Worm (Caenorhabditis elegans) whole organism, late embryonic: ENCODE data around the gene C29F5.1.

Experiments used
- C08G9.2 ChIP-seq: sonication (generic microtip); optimal IDR thresholded peaks from 2 replicates; lab custom pipeline; 2016; ENCODE audit warnings: mild to moderate bottlenecking, missing genetic modification characterization, moderate library complexity, missing compliant biosample characterization
- K02D7.2 ChIP-seq: sonication (generic microtip); optimal IDR thresholded peaks from 2 replicates; lab custom pipeline; 2017; ENCODE audit warnings: mild to moderate bottlenecking, missing genetic modification characterization, missing compliant biosample characterization
- T23F11.4 ChIP-seq: fragments of 200-800 bp; sonication (Bioruptor generic); optimal IDR thresholded peaks from 2 replicates; lab custom pipeline; 2018; ENCODE audit warnings: mild to moderate bottlenecking, missing genetic modification characterization, missing compliant biosample characterization
- ama-1 ChIP-seq: fragments of 150-350 bp; optimal IDR thresholded peaks from 2 replicates; lab custom pipeline; 2014
- ceh-2 ChIP-seq: sonication (generic microtip); optimal IDR thresholded peaks from 2 replicates; lab custom pipeline; 2016; ENCODE audit warnings: missing genotype, missing genetic modification characterization, missing compliant biosample characterization
- ceh-22 ChIP-seq: sonication (generic microtip); optimal IDR thresholded peaks from 2 replicates; lab custom pipeline; 2017; ENCODE audit warnings: missing biosample characterization, missing genetic modification characterization
- ceh-31 ChIP-seq: sonication (generic microtip); optimal IDR thresholded peaks from 2 replicates; lab custom pipeline; 2016; ENCODE audit warnings: missing genetic modification characterization, missing compliant biosample characterization
- ceh-34 ChIP-seq: sonication (generic microtip); optimal IDR thresholded peaks from 2 replicates; lab custom pipeline; 2016; ENCODE audit warnings: mild to moderate bottlenecking, missing genetic modification characterization, missing compliant biosample characterization
- ceh-48 ChIP-seq: sonication (generic microtip); optimal IDR thresholded peaks from 2 replicates; lab custom pipeline; 2016; ENCODE audit warnings: missing genetic modification characterization, inconsistent platforms, missing compliant biosample characterization
- che-1 ChIP-seq: sonication (generic microtip); optimal IDR thresholded peaks from 2 replicates; lab custom pipeline; 2016; ENCODE audit warnings: mild to moderate bottlenecking, missing genetic modification characterization, missing compliant biosample characterization
- dve-1 ChIP-seq: sonication (generic microtip); optimal IDR thresholded peaks from 2 replicates; lab custom pipeline; 2017; ENCODE audit warnings: antibody characterized with exemption, mild to moderate bottlenecking, missing genetic modification characterization, missing compliant biosample characterization
- ets-4 ChIP-seq: sonication (generic microtip); optimal IDR thresholded peaks from 2 replicates; lab custom pipeline; 2016; ENCODE audit warnings: missing genetic modification characterization, missing compliant biosample characterization
- eyg-1 ChIP-seq: sonication (generic microtip); optimal IDR thresholded peaks from 2 replicates; lab custom pipeline; 2016; ENCODE audit warnings: missing genotype, missing genetic modification characterization, missing compliant biosample characterization
- fax-1 ChIP-seq: sonication (generic microtip); optimal IDR thresholded peaks from 2 replicates; lab custom pipeline; 2016; ENCODE audit warnings: missing genotype, missing genetic modification characterization, missing compliant biosample characterization
- fkh-10 ChIP-seq: fragments of 150-350 bp; optimal IDR thresholded peaks from 2 replicates; lab custom pipeline; 2014; ENCODE audit warnings: missing biosample characterization, missing genetic modification reagents, missing genetic modification characterization
- gmeb-2 ChIP-seq: sonication (generic microtip); optimal IDR thresholded peaks from 2 replicates; lab custom pipeline; 2016; ENCODE audit warnings: missing genetic modification characterization, inconsistent platforms, missing compliant biosample characterization
- hlh-13 ChIP-seq: fragments of 200-800 bp; sonication (Bioruptor generic); optimal IDR thresholded peaks from 2 replicates; lab custom pipeline; 2018; ENCODE audit warnings: mild to moderate bottlenecking, missing genetic modification characterization, missing compliant biosample characterization
- hlh-15 ChIP-seq: sonication (generic microtip); optimal IDR thresholded peaks from 2 replicates; lab custom pipeline; 2016; ENCODE audit warnings: missing genetic modification characterization, missing compliant biosample characterization
- hlh-30 ChIP-seq: sonication (generic microtip); optimal IDR thresholded peaks from 2 replicates; lab custom pipeline; 2017; ENCODE audit warnings: antibody characterized with exemption, missing genetic modification characterization, missing compliant biosample characterization; ENCODE audit not compliant: insufficient read depth
- hlh-6 ChIP-seq: sonication (generic microtip); optimal IDR thresholded peaks from 2 replicates; lab custom pipeline; 2016; ENCODE audit warnings: missing genotype, missing genetic modification characterization, missing compliant biosample characterization
- lim-6 ChIP-seq: sonication (generic microtip); optimal IDR thresholded peaks from 2 replicates; lab custom pipeline; 2016; ENCODE audit warnings: missing genetic modification characterization, missing compliant biosample characterization
- lin-11 ChIP-seq: fragments of 200-800 bp; sonication (Bioruptor generic); optimal IDR thresholded peaks from 2 replicates; lab custom pipeline; 2018; ENCODE audit warnings: mild to moderate bottlenecking, missing genetic modification characterization, missing compliant biosample characterization
- nfya-1 ChIP-seq: sonication (generic microtip); optimal IDR thresholded peaks from 2 replicates; lab custom pipeline; 2017; ENCODE audit warnings: missing genetic modification characterization, mild to moderate bottlenecking, missing compliant biosample characterization, antibody characterized with exemption, moderate library complexity
- pag-3 ChIP-seq: sonication (generic microtip); optimal IDR thresholded peaks from 2 replicates; lab custom pipeline; 2016; ENCODE audit warnings: missing compliant biosample characterization, missing genetic modification characterization, borderline replicate concordance
- pha-2 ChIP-seq: sonication (generic microtip); optimal IDR thresholded peaks from 2 replicates; lab custom pipeline; 2017; ENCODE audit warnings: mild to moderate bottlenecking, missing genetic modification characterization, missing compliant biosample characterization
- pha-4 ChIP-seq: fragments of 150-350 bp; optimal IDR thresholded peaks from 2 replicates; lab custom pipeline; 2018; ENCODE audit warnings: missing biosample characterization, missing genetic modification reagents, missing genetic modification characterization
- pros-1 ChIP-seq: fragments of 150-350 bp; optimal IDR thresholded peaks from 2 replicates; lab custom pipeline; 2014; ENCODE audit warnings: missing biosample characterization, missing genetic modification reagents, missing genetic modification characterization
- ref-2 ChIP-seq: sonication (generic microtip); optimal IDR thresholded peaks from 2 replicates; lab custom pipeline; 2016; ENCODE audit warnings: missing genetic modification characterization, missing compliant biosample characterization
- rnt-1 ChIP-seq: sonication (generic microtip); optimal IDR thresholded peaks from 2 replicates; lab custom pipeline; 2016; ENCODE audit warnings: missing genetic modification characterization, missing compliant biosample characterization
- sdc-2 ChIP-seq: sonication (generic microtip); optimal IDR thresholded peaks from 2 replicates; lab custom pipeline; 2016; ENCODE audit warnings: missing genotype, missing genetic modification characterization, missing compliant biosample characterization
- sox-4 ChIP-seq: sonication (generic microtip); optimal IDR thresholded peaks from 2 replicates; lab custom pipeline; 2017; ENCODE audit warnings: mild to moderate bottlenecking, missing genetic modification characterization, inconsistent platforms, missing compliant biosample characterization
- tbx-2 ChIP-seq: sonication (generic microtip); optimal IDR thresholded peaks from 2 replicates; lab custom pipeline; 2016; ENCODE audit warnings: missing genetic modification characterization, missing compliant biosample characterization
- tbx-7 ChIP-seq: sonication (generic microtip); optimal IDR thresholded peaks from 2 replicates; lab custom pipeline; 2016; ENCODE audit warnings: missing genotype, missing genetic modification characterization, missing compliant biosample characterization
- ttx-3 ChIP-seq: sonication (generic microtip); optimal IDR thresholded peaks from 2 replicates; lab custom pipeline; 2016; ENCODE audit warnings: missing genetic modification reagents, missing genetic modification characterization, missing compliant biosample characterization
- unc-55 ChIP-seq: sonication (generic microtip); optimal IDR thresholded peaks from 2 replicates; lab custom pipeline; 2017; ENCODE audit warnings: missing biosample characterization, missing genetic modification reagents, missing genetic modification characterization
- unc-86 ChIP-seq: sonication (generic microtip); optimal IDR thresholded peaks from 2 replicates; lab custom pipeline; 2016; ENCODE audit warnings: missing genetic modification characterization, missing compliant biosample characterization
- ztf-16 ChIP-seq: sonication (generic microtip); optimal IDR thresholded peaks from 2 replicates; lab custom pipeline; 2017; ENCODE audit warnings: missing genetic modification characterization, missing compliant biosample characterization

The C29F5.1 gene

DNA sequence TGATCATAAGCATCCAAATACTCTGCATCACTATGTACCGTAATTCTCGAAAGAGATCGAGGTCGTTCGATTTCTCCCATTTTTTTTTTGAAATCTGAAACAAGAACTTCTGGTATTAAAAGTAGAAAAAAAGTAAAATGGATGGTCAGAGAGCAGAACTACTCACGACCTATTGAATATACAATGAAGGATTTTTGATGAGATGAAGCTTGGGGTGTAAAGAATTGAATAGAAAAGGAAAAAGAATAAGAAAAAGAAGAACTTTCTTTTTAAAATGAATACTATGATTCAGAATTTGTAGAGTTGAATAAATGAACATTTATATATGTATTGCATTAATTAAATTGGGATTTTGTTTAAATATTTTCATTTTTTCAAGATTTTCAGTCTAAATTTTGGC lies 30.6 kb downstream of the C29F5.1 start, which contains the start of gene ttc-39B:
Gene ttc-39B, minus strand, starts transcription at position 101 of the 400 bp plus-strand sequence.
- no peak for TF ChIP-seq ama-1 (lab: Kevin White, UChicago)
- TF ChIP-seq rnt-1 (tag; lab: Kevin White, UChicago), result no peak
- no peak for TF ChIP-seq fkh-10
- no peak for TF ChIP-seq unc-86 (tag; lab: Kevin White, UChicago)
- no peak for TF ChIP-seq tbx-2 (tag; lab: Kevin White, UChicago)
- no peak for TF ChIP-seq ceh-34
- TF ChIP-seq tbx-7 (tag; lab: Kevin White, UChicago), result no peak
- TF ChIP-seq sdc-2 (tag; lab: Kevin White, UChicago), result no peak
- TF ChIP-seq T23F11.4 (GFP tag; lab: Kevin White, UChicago), result no peak
- TF ChIP-seq pha-4 (tag; lab: Kevin White, UChicago), result no peak
- TF ChIP-seq ceh-2, result no peak
- no peak for TF ChIP-seq ttx-3

DNA sequence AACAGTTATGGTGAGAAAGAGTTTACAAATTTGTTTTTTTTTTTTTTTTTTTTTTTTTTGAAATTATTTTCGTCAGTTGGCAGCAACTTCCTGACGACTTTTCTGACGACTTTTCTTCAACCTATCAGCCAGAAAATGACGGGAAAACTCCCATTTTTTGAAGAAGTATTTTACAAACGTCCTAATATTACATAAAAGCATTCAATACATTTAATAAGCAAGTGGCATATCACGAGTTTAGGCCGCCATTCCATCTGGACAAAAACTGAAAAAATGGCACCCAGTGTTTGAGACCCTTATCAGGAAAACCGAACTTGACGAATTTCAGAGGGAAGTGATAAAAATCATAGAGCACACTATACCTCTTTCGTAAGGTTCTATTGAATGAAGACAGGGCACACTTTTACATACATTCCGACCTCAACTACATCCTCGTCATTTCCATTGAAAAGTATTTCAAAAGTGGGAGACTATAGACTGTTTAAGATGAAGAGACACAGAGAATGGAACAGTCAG lies 31.5 kb downstream of the C29F5.1 start:
- TF ChIP-seq pros-1 (tag; lab: Kevin White, UChicago) (no peak), gmeb-2 (tag; lab: Kevin White, UChicago) (no peak), ceh-31 (tag; lab: Kevin White, UChicago) (no peak), pha-2 (tag; lab: Kevin White, UChicago) (no peak), lim-6 (tag; lab: Kevin White, UChicago) (no peak), unc-55 (no peak), sdc-2 (tag; lab: Kevin White, UChicago) (no peak), fax-1 (tag; lab: Kevin White, UChicago) (no peak), sox-4 (tag; lab: Kevin White, UChicago) (no peak), hlh-30 (tag; lab: Kevin White, UChicago) (no peak), ets-4 (tag; lab: Kevin White, UChicago) (no peak), C08G9.2 (tag; lab: Kevin White, UChicago) (no peak), pag-3 (tag; lab: Kevin White, UChicago) (no peak), eyg-1 (tag; lab: Kevin White, UChicago) (no peak), ref-2 (no peak)

DNA sequence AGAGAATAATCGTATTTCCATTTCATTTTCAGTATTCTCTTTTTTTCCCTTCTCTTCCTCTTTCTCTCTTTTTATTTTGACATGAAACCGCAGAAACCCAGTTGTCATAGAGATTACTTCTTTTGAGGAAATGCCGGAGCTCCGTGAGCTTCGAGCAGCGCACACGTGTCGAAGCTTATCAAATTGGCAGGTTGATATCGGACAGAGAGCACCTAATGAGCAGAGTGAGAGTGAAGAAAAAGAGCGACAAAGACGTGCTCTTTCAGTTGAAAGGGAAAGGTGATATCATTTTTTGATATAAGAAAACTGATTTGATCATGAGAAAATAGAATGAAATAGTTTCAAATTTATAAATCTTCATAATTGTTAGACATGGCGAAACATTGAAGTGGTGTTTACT lies 32.0 kb downstream of the C29F5.1 start, which contains the start of gene C32D5.14:
Gene C32D5.14, plus strand, starts transcription at position 131 of the 400 bp plus-strand sequence.
- TF ChIP-seq ceh-31 (tag; lab: Kevin White, UChicago), result no peak
- TF ChIP-seq tbx-7 (tag; lab: Kevin White, UChicago), result no peak
- no peak for TF ChIP-seq T23F11.4 (GFP tag; lab: Kevin White, UChicago)
- TF ChIP-seq K02D7.2, result no peak
- no peak for TF ChIP-seq nfya-1
- TF ChIP-seq ceh-22, result no peak
- TF ChIP-seq hlh-15 (tag; lab: Kevin White, UChicago), result no peak
- TF ChIP-seq ceh-48 (tag; lab: Kevin White, UChicago), result no peak
- no peak for TF ChIP-seq che-1
- TF ChIP-seq rnt-1 (tag; lab: Kevin White, UChicago), result no peak
- no peak for TF ChIP-seq pha-4 (tag; lab: Kevin White, UChicago)
- no peak for TF ChIP-seq hlh-6 (tag; lab: Kevin White, UChicago)
- no peak for TF ChIP-seq ztf-16 (tag; lab: Kevin White, UChicago)
- no peak for TF ChIP-seq lin-11 (tag; lab: Kevin White, UChicago)
- no peak for TF ChIP-seq dve-1
- no peak for TF ChIP-seq unc-86 (tag; lab: Kevin White, UChicago)
- TF ChIP-seq hlh-13 (GFP tag; lab: Kevin White, UChicago), result no peak
- TF ChIP-seq eyg-1 (tag; lab: Kevin White, UChicago), result no peak

DNA sequence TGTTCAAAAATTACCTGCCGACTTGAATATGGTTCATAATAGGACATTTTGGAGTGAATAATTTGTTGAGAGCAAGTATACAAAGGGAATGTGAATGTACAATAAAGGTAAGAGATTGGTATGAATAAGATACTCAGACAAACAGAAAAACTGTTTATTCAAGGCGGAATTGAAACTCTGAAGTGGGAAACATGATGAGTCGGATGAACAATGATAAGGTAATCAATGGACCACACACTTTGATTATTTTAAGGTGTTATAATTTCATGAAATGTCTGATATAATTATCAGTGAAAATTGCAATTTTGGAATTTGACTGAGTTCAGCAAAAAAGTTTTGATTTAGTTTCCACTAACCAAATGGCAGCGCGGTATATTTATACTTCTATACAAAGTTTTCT lies 36.2 kb downstream of the C29F5.1 start:
- TF ChIP-seq pros-1 (tag; lab: Kevin White, UChicago) (no peak), dve-1 (peak; percentile 41)
